Worm (Caenorhabditis elegans): ENCODE data around the gene npr-20.

npr-20 gene

DNA sequence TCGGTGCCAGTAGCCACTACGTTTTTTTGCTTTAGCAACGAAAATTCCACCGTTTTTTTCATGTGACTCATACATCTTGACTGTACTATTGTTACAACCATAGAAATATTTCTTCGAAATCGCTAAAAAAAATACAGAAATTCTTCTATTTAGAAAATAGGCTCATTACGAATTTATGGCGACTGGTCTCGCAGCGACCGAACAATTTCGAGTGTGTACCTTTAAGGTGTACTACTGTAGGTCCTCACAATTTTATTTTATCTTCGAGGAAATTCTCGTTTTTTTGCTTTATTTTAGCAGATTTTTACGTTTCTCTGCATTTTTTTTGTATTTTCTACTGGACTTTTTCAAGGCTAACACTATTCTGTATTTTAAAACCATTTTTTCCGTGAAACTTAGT lies 25.0 kb upstream of the npr-20 start:
- TF ChIP-seq F49E8.2 (tag; optimal IDR thresholded peaks at IDR 0.05; ENCODE audit: borderline replicate concordance) (peak; percentile 64), ceh-28 (tag; optimal IDR thresholded peaks at IDR 0.05) (no peak), T20F7.1 (GFP tag; optimal IDR thresholded peaks at IDR 0.05) (no peak), lsy-2 (tag; optimal IDR thresholded peaks at IDR 0.05) (peak in 1 of 2 experiments; percentile 34)

DNA sequence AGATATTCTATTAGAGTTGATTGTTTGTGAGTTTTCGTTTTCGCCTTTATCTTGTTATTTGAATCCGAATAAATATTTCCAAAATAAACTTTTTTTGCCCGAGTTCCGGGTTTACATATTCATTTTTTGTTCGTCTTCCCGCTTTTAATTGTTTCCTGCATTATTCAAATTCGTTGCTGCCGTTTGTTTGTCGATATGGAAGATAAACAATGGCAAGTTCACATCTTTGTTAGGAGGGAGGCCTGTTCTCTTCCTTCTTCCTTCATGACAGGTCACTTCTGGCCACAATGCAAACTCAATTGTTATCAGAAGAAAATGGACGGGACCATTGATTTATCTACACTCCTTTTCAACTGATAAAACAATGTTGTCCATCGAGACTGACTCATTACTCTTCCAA lies 24.6 kb upstream of the npr-20 start:
- TF ChIP-seq daf-16 (GFP tag; optimal IDR thresholded peaks at IDR 0.05) (no peak), daf-16 (tag; optimal IDR thresholded peaks at IDR 0.05) (peak; percentile 26), ama-1 (optimal IDR thresholded peaks at IDR 0.05) (peak; percentile 54), nhr-28 (tag; optimal IDR thresholded peaks at IDR 0.05) (no peak), unc-62 (GFP tag; optimal IDR thresholded peaks at IDR 0.05 in 1 of 2) (peak in 1 of 2 experiments; percentile 8), unc-62 (tag; optimal IDR thresholded peaks at IDR 0.05) (no peak), ceh-62 (tag; optimal IDR thresholded peaks at IDR 0.05) (no peak)

DNA sequence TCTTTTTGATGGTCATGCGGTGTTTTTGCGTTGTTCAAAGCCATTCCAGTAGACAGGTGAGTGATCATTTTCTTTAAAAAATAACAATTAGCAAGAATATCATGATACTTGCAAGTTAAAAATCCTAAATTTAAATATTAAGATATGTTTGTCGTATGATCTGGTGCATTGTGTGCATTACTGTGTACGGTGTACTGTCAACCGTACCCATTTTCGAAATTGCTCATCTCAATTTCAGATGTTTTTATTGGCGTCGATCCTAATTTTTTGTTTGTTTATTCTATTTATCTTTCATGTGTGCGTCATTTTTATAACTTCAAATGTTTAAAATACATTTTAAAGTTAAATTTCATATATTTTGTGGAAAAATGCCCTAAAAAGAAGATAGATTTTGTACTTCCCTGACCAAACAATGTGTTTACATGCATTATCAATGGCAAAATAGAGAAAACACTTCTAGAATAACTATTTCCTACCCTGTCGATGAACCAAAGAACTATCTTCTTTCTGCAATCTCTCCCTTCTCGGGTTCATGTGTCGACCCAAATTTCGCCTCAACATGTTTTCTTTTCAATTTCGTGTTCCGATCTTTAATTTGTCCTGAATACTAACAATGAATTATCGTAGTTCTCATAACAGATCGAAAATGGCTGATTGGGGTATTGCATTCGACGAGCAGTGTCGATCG lies 19.4 kb upstream of the npr-20 start, which contains the start of the genes T07D4.5 and ddx-19:
Gene T07D4.5 (minus strand): TSS at position 71 of the 688 bp plus-strand sequence.
Gene ddx-19 (plus strand): TSS at position 638 of the 688 bp plus-strand sequence.
- no peak for TF ChIP-seq nhr-41 (GFP tag; IDR thresholded peaks at IDR 0.05)
- TF ChIP-seq mep-1 (tag; optimal IDR thresholded peaks at IDR 0.05) = no peak
- TF ChIP-seq hlh-11 (tag; optimal IDR thresholded peaks at IDR 0.05) = no peak
- no peak for TF ChIP-seq nhr-25 (tag; optimal IDR thresholded peaks at IDR 0.05; ENCODE audit: borderline replicate concordance, insufficient read depth)
- no peak for TF ChIP-seq attf-4 (tag; optimal IDR thresholded peaks at IDR 0.05)
- TF ChIP-seq pha-4 (GFP tag; IDR thresholded peaks at IDR 0.05) = no peak
- TF ChIP-seq pha-4 (tag; optimal IDR thresholded peaks at IDR 0.05) = peak; percentile 61
- no peak for TF ChIP-seq mdt-29 (GFP tag; IDR thresholded peaks at IDR 0.05)
- no peak for TF ChIP-seq cey-2 (tag; optimal IDR thresholded peaks at IDR 0.05; ENCODE audit: borderline replicate concordance, insufficient read depth)
- TF ChIP-seq php-3 (GFP tag; IDR thresholded peaks at IDR 0.05) = no peak
- no peak for TF ChIP-seq daf-16 (GFP tag; optimal IDR thresholded peaks at IDR 0.05)
- TF ChIP-seq daf-16 (tag; optimal IDR thresholded peaks at IDR 0.05) = peak; percentile 41
- no peak for TF ChIP-seq spr-3 (GFP tag; optimal IDR thresholded peaks at IDR 0.05)
- peak; percentile 71 for TF ChIP-seq dve-1 (tag; optimal IDR thresholded peaks at IDR 0.05; ENCODE audit: insufficient read depth)
- no peak for TF ChIP-seq egl-27 (tag; optimal IDR thresholded peaks at IDR 0.05)
- TF ChIP-seq aha-1 (tag) = peak; percentile 72
- TF ChIP-seq ceh-20 (GFP tag; IDR thresholded peaks at IDR 0.05) = no peak
- TF ChIP-seq gei-8 (GFP tag; optimal IDR thresholded peaks at IDR 0.05) = no peak
- no peak for TF ChIP-seq nhr-76 (tag; optimal IDR thresholded peaks at IDR 0.05)
- TF ChIP-seq mes-2 (tag; optimal IDR thresholded peaks at IDR 0.05; ENCODE audit: poor library complexity, severe bottlenecking) = peak; percentile 75
- TF ChIP-seq snpc-4 (tag; optimal IDR thresholded peaks at IDR 0.05) = no peak
- no peak for TF ChIP-seq lir-3 (tag; optimal IDR thresholded peaks at IDR 0.05)
- TF ChIP-seq daf-19 (GFP tag; conservative IDR thresholded peaks at IDR 0.05) = no peak
- peak; percentile 75 to 98 for TF ChIP-seq lsy-2 (tag; optimal IDR thresholded peaks at IDR 0.05)
- TF ChIP-seq rbr-2 (tag; optimal IDR thresholded peaks at IDR 0.05) = peak; percentile 34
- no peak for TF ChIP-seq lin-1 (GFP tag; IDR thresholded peaks at IDR 0.05)
- TF ChIP-seq lin-15B (tag; optimal IDR thresholded peaks at IDR 0.05) = no peak
- TF ChIP-seq snpc-1.2 (GFP tag; IDR thresholded peaks at IDR 0.05) = no peak
- no peak for TF ChIP-seq mdl-1 (tag; optimal IDR thresholded peaks at IDR 0.05)
- TF ChIP-seq dpl-1 (GFP tag; optimal IDR thresholded peaks at IDR 0.05) = peak; percentile 62
- TF ChIP-seq zfp-3 (GFP tag; conservative IDR thresholded peaks at IDR 0.05) = no peak
- TF ChIP-seq zfp-2 (tag; optimal IDR thresholded peaks at IDR 0.05) = no peak
- TF ChIP-seq ztf-7 (tag; optimal IDR thresholded peaks at IDR 0.05) = no peak
- no peak for TF ChIP-seq daf-12 (tag; optimal IDR thresholded peaks at IDR 0.05)
- no peak for TF ChIP-seq R02D3.7 (tag; optimal IDR thresholded peaks at IDR 0.05)
- no peak for TF ChIP-seq ceh-32 (tag; optimal IDR thresholded peaks at IDR 0.05; ENCODE audit: poor library complexity)
- TF ChIP-seq nhr-77 (tag; optimal IDR thresholded peaks at IDR 0.05) = peak; percentile 1
- no peak for TF ChIP-seq egl-43 (GFP tag; IDR thresholded peaks at IDR 0.05)
